Worm (Caenorhabditis elegans): ENCODE results near the gene srh-15.

- TF ChIP-seq flt-1 (GFP tag; IDR thresholded peaks at IDR 0.05) (no peak), ztf-29 (GFP tag; IDR thresholded peaks at IDR 0.05) (no peak), T22C8.4 (GFP tag; IDR thresholded peaks at IDR 0.05) (no peak), med-1 (GFP tag; optimal IDR thresholded peaks at IDR 0.05; ENCODE audit: insufficient read depth) (no peak), cog-1 (tag; optimal IDR thresholded peaks at IDR 0.05) (no peak), klf-2 (GFP tag; conservative IDR thresholded peaks at IDR 0.05) (no peak)
Observed at ce11 chrV:13308616-13309015, 12.2 kb upstream of the srh-15 start, which contains the start of gene C50B6.1.
